Worm (Caenorhabditis elegans) whole organism, early embryonic: Measurements from ENCODE around the gene clec-67.

ENCODE experiments used
- B0310.2 ChIP-seq: sonication (generic microtip); optimal IDR thresholded peaks from 2 replicates; lab custom pipeline; 2016; ENCODE audit warnings: mild to moderate bottlenecking, missing genetic modification characterization, missing compliant biosample characterization
- F13C5.2 ChIP-seq: sonication (generic microtip); optimal IDR thresholded peaks from 2 replicates; lab custom pipeline; 2017; ENCODE audit warnings: mild to moderate bottlenecking, missing genetic modification characterization, inconsistent platforms, missing compliant biosample characterization
- aly-1 ChIP-seq: sonication (generic microtip); optimal IDR thresholded peaks from 2 replicates; lab custom pipeline; 2016; ENCODE audit warnings: missing genetic modification characterization, missing compliant biosample characterization
- ama-1 ChIP-seq: fragments of 150-350 bp; optimal IDR thresholded peaks from 2 replicates; lab custom pipeline; 2014
- ceh-13 ChIP-seq: fragments of 200-800 bp; sonication (Bioruptor generic); optimal IDR thresholded peaks from 2 replicates; lab custom pipeline; 2018; ENCODE audit warnings: mild to moderate bottlenecking, missing genetic modification characterization, missing compliant biosample characterization
- ceh-36 ChIP-seq: sonication (generic microtip); optimal IDR thresholded peaks from 2 replicates; lab custom pipeline; 2016; ENCODE audit warnings: missing genetic modification characterization, inconsistent platforms, missing compliant biosample characterization
- ets-7 ChIP-seq: sonication (generic microtip); optimal IDR thresholded peaks from 2 replicates; lab custom pipeline; 2016; ENCODE audit warnings: missing genotype, missing genetic modification characterization, missing compliant biosample characterization
- flt-1 ChIP-seq: fragments of 200-800 bp; sonication (Bioruptor generic); IDR thresholded peaks from 2 replicates; pipeline ENCODE4 v1.3.6; 2022; ENCODE audit warnings: missing genetic modification characterization, missing compliant biosample characterization
- hmbx-1 ChIP-seq: sonication (generic microtip); optimal IDR thresholded peaks from 2 replicates; lab custom pipeline; 2016; ENCODE audit warnings: mild to moderate bottlenecking, missing genetic modification characterization, missing compliant biosample characterization
- hmg-4 ChIP-seq: fragments of 200-800 bp; sonication (Bioruptor generic); optimal IDR thresholded peaks from 2 replicates; lab custom pipeline; 2018; ENCODE audit warnings: mild to moderate bottlenecking, missing genetic modification characterization, missing compliant biosample characterization
- hnd-1 ChIP-seq: sonication (generic microtip); optimal IDR thresholded peaks from 2 replicates; lab custom pipeline; 2016; ENCODE audit warnings: missing genetic modification characterization, missing compliant biosample characterization
- pes-1 ChIP-seq: fragments of 200-800 bp; sonication (Bioruptor generic); IDR thresholded peaks from 2 replicates; pipeline ENCODE4 v1.3.6; 2022; ENCODE audit warnings: missing genetic modification reagents, missing genetic modification characterization, missing compliant biosample characterization
- scrt-1 ChIP-seq: fragments of 200-800 bp; sonication (Bioruptor generic); IDR thresholded peaks from 2 replicates; pipeline ENCODE4 v1.3.6; 2022; ENCODE audit warnings: missing genetic modification characterization, missing compliant biosample characterization
- sea-1 ChIP-seq: fragments of 200-800 bp; sonication (Bioruptor generic); conservative IDR thresholded peaks from 2 replicates; pipeline ENCODE4 v1.3.6; 2022; ENCODE audit warnings: missing genetic modification characterization, missing compliant biosample characterization
- tbx-11 ChIP-seq: fragments of 200-800 bp; sonication (Bioruptor generic); IDR thresholded peaks from 2 replicates; pipeline ENCODE4 v1.3.6; 2022; ENCODE audit warnings: missing genetic modification characterization, missing compliant biosample characterization
- tbx-37 ChIP-seq: fragments of 200-800 bp; sonication (Bioruptor generic); conservative IDR thresholded peaks from 2 replicates; pipeline ENCODE4 v1.3.6; 2022; ENCODE audit warnings: missing genetic modification reagents, missing genetic modification characterization, missing compliant biosample characterization
- tra-4 ChIP-seq: sonication (generic microtip); optimal IDR thresholded peaks from 2 replicates; lab custom pipeline; 2017; ENCODE audit warnings: missing genetic modification characterization, missing compliant biosample characterization

The clec-67 gene

ce11 chrIV:3881119-3881518, 40.8 kb upstream of the clec-67 start, which contains the start of the genes F37C4.8 and oac-23:
Gene F37C4.8, minus strand, starts transcription at chrIV:3881219.
Gene oac-23, plus strand, starts transcription at chrIV:3881441.
- TF ChIP-seq ceh-36 (tag; lab: Kevin White, UChicago) (no peak), flt-1 (GFP tag; lab: Robert Waterston, UW) (no peak), hmbx-1 (no peak), sea-1 (GFP tag; lab: Robert Waterston, UW) (no peak), hmg-4 (no peak), B0310.2 (tag; lab: Kevin White, UChicago) (no peak), tbx-37 (no peak), hnd-1 (tag; lab: Kevin White, UChicago) (no peak), tbx-11 (GFP tag; lab: Robert Waterston, UW) (no peak), pes-1 (GFP tag; lab: Robert Waterston, UW) (no peak), aly-1 (tag; lab: Kevin White, UChicago) (no peak), ceh-13 (no peak), ama-1 (lab: Kevin White, UChicago) (no peak), F13C5.2 (no peak), scrt-1 (no peak), ets-7 (tag; lab: Kevin White, UChicago) (no peak), tra-4 (tag; lab: Kevin White, UChicago) (no peak)

ce11 chrIV:3885369-3885768, 36.6 kb upstream of the clec-67 start, which contains the start of gene oac-22:
Gene oac-22, plus strand, starts transcription at chrIV:3885669.
- no peak for TF ChIP-seq flt-1 (GFP tag; lab: Robert Waterston, UW)
- no peak for TF ChIP-seq hmbx-1
- TF ChIP-seq ceh-13: no peak
- no peak for TF ChIP-seq B0310.2 (tag; lab: Kevin White, UChicago)
- TF ChIP-seq tra-4 (tag; lab: Kevin White, UChicago): no peak
- no peak for TF ChIP-seq sea-1 (GFP tag; lab: Robert Waterston, UW)
- TF ChIP-seq ceh-36 (tag; lab: Kevin White, UChicago): no peak
- TF ChIP-seq hnd-1 (tag; lab: Kevin White, UChicago): no peak
- TF ChIP-seq tbx-37: no peak
- no peak for TF ChIP-seq ets-7 (tag; lab: Kevin White, UChicago)
- TF ChIP-seq ama-1 (lab: Kevin White, UChicago): no peak
- TF ChIP-seq F13C5.2: no peak
- no peak for TF ChIP-seq scrt-1
- no peak for TF ChIP-seq tbx-11 (GFP tag; lab: Robert Waterston, UW)
- TF ChIP-seq aly-1 (tag; lab: Kevin White, UChicago): no peak
- TF ChIP-seq hmg-4: no peak
- no peak for TF ChIP-seq pes-1 (GFP tag; lab: Robert Waterston, UW)

- TF ChIP-seq F13C5.2: no peak
- no peak for TF ChIP-seq ceh-13
- no peak for TF ChIP-seq hnd-1 (tag; lab: Kevin White, UChicago)
- TF ChIP-seq flt-1 (GFP tag; lab: Robert Waterston, UW): no peak
- no peak for TF ChIP-seq ceh-36 (tag; lab: Kevin White, UChicago)
- no peak for TF ChIP-seq tra-4 (tag; lab: Kevin White, UChicago)
- no peak for TF ChIP-seq tbx-11 (GFP tag; lab: Robert Waterston, UW)
- TF ChIP-seq ama-1 (lab: Kevin White, UChicago): no peak
- no peak for TF ChIP-seq hmbx-1
Observed at ce11 chrIV:3888963-3889362, 33.0 kb upstream of the clec-67 start, which contains the start of gene oac-21. Gene oac-21, plus strand, starts transcription at chrIV:3889263.

- TF ChIP-seq pes-1 (GFP tag; lab: Robert Waterston, UW): no peak
Observed at ce11 chrIV:3892027-3892426, 29.9 kb upstream of the clec-67 start, which contains the start of gene F56D6.9. Gene F56D6.9, plus strand, starts transcription at chrIV:3892327.

- TF ChIP-seq hmg-4 (no peak), F13C5.2 (no peak), flt-1 (GFP tag; lab: Robert Waterston, UW) (no peak), sea-1 (GFP tag; lab: Robert Waterston, UW) (no peak), tbx-37 (no peak), scrt-1 (no peak), pes-1 (GFP tag; lab: Robert Waterston, UW) (no peak), ceh-36 (tag; lab: Kevin White, UChicago) (no peak), hnd-1 (tag; lab: Kevin White, UChicago) (no peak), hmbx-1 (no peak), tbx-11 (GFP tag; lab: Robert Waterston, UW) (no peak), ama-1 (lab: Kevin White, UChicago) (no peak), aly-1 (tag; lab: Kevin White, UChicago) (no peak)
Observed at ce11 chrIV:3894004-3894480, 27.9 kb upstream of the clec-67 start, which contains the start of gene F56D6.8. Gene F56D6.8, minus strand, starts transcription at chrIV:3894430.

- TF ChIP-seq tbx-11 (GFP tag; lab: Robert Waterston, UW): no peak
- TF ChIP-seq ets-7 (tag; lab: Kevin White, UChicago): no peak
- no peak for TF ChIP-seq sea-1 (GFP tag; lab: Robert Waterston, UW)
- TF ChIP-seq tra-4 (tag; lab: Kevin White, UChicago): no peak
- no peak for TF ChIP-seq hnd-1 (tag; lab: Kevin White, UChicago)
- TF ChIP-seq hmg-4: no peak
- TF ChIP-seq flt-1 (GFP tag; lab: Robert Waterston, UW): no peak
- no peak for TF ChIP-seq pes-1 (GFP tag; lab: Robert Waterston, UW)
- TF ChIP-seq ceh-36 (tag; lab: Kevin White, UChicago): no peak
Observed at ce11 chrIV:3894770-3895169, 27.2 kb upstream of the clec-67 start, which contains the start of gene dct-8. Gene dct-8, plus strand, starts transcription at chrIV:3895070.

ce11 chrIV:3899719-3900554, 22.0 kb upstream of the clec-67 start, which contains the start of gene srz-62:
Gene srz-62, plus strand, starts transcription at chrIV:3900504.
- TF ChIP-seq tbx-37: no peak
- no peak for TF ChIP-seq hmg-4
- no peak for TF ChIP-seq B0310.2 (tag; lab: Kevin White, UChicago)
- TF ChIP-seq ama-1 (lab: Kevin White, UChicago): no peak
- TF ChIP-seq hmbx-1: no peak
- no peak for TF ChIP-seq ceh-36 (tag; lab: Kevin White, UChicago)
- TF ChIP-seq pes-1 (GFP tag; lab: Robert Waterston, UW): no peak
- TF ChIP-seq scrt-1: no peak
- TF ChIP-seq hnd-1 (tag; lab: Kevin White, UChicago): no peak
- no peak for TF ChIP-seq tbx-11 (GFP tag; lab: Robert Waterston, UW)
- no peak for TF ChIP-seq ceh-13
